Fruit fly (Drosophila melanogaster) whole organism, embryonic: ENCODE results near the gene Dis3.

Experiments used
- Ada2b ChIP-seq: fragments of 200-800 bp; sonication (Bioruptor generic); IDR thresholded peaks from 2 replicates; pipeline ENCODE4 v1.3.6; 2022; ENCODE audit warnings: missing biosample characterization, missing genetic modification characterization
- Adf1 ChIP-seq: fragments of 200-800 bp; sonication (Bioruptor generic); IDR thresholded peaks from 2 replicates; pipeline ENCODE4 v1.3.6; 2022; ENCODE audit warnings: missing biosample characterization, missing genetic modification characterization
- Aef1 ChIP-seq: fragments of 200-800 bp; sonication (Bioruptor generic); IDR thresholded peaks from 3 replicates; pipeline ENCODE4 v1.3.6; 2022; ENCODE audit warnings: missing biosample characterization, missing genetic modification characterization
- Atf6 ChIP-seq: fragments of 200-800 bp; sonication (Bioruptor generic); IDR thresholded peaks from 2 replicates; pipeline ENCODE4 v1.3.6; 2022; ENCODE audit warnings: missing biosample characterization, missing genetic modification characterization
- CG10543 ChIP-seq: fragments of 200-800 bp; sonication (Bioruptor generic); optimal IDR thresholded peaks from 3 replicates; lab custom pipeline; 2017; ENCODE audit warnings: missing biosample characterization, mild to moderate bottlenecking, missing genetic modification characterization, moderate library complexity
- CG10979 ChIP-seq: fragments of 200-800 bp; sonication (Bioruptor generic); optimal IDR thresholded peaks from 2 replicates; lab custom pipeline; 2018; ENCODE audit warnings: missing biosample characterization, mild to moderate bottlenecking, missing genetic modification characterization, moderate library complexity
- CG11398 ChIP-seq: fragments of 200-800 bp; sonication (Bioruptor generic); optimal IDR thresholded peaks from 2 replicates; lab custom pipeline; 2016; ENCODE audit warnings: missing biosample characterization, missing genetic modification characterization
- CG12744 ChIP-seq: fragments of 200-800 bp; sonication (Bioruptor generic); optimal IDR thresholded peaks from 2 replicates; lab custom pipeline; 2016; ENCODE audit warnings: missing biosample characterization, missing genetic modification characterization
- CG13296 ChIP-seq: fragments of 200-800 bp; sonication (Bioruptor generic); optimal IDR thresholded peaks from 3 replicates; lab custom pipeline; 2018; ENCODE audit warnings: missing biosample characterization, mild to moderate bottlenecking, missing genetic modification characterization
- CG14710 ChIP-seq: fragments of 200-800 bp; sonication (Bioruptor generic); optimal IDR thresholded peaks from 3 replicates; lab custom pipeline; 2019; ENCODE audit warnings: missing biosample characterization, mild to moderate bottlenecking, missing genetic modification characterization, moderate library complexity
- CG16815 ChIP-seq: fragments of 200-800 bp; sonication (Bioruptor generic); optimal IDR thresholded peaks from 3 replicates; lab custom pipeline; 2017; ENCODE audit warnings: missing biosample characterization, mild to moderate bottlenecking, missing genetic modification characterization
- CG1832 ChIP-seq: fragments of 200-800 bp; sonication (Bioruptor generic); optimal IDR thresholded peaks from 2 replicates; lab custom pipeline; 2017; ENCODE audit warnings: missing biosample characterization, mild to moderate bottlenecking, missing genetic modification characterization, inconsistent platforms
- CG2199 ChIP-seq: fragments of 200-800 bp; sonication (Bioruptor generic); IDR thresholded peaks from 3 replicates; pipeline ENCODE4 v1.3.6; 2022; ENCODE audit warnings: missing biosample characterization, missing genetic modification characterization
- CG32532 ChIP-seq: fragments of 200-800 bp; sonication (Bioruptor generic); IDR thresholded peaks from 2 replicates; pipeline ENCODE4 v1.3.6; 2022; ENCODE audit warnings: missing biosample characterization, missing genetic modification characterization
- CG5180 ChIP-seq: fragments of 200-800 bp; sonication (Bioruptor generic); optimal IDR thresholded peaks from 3 replicates; lab custom pipeline; 2017; ENCODE audit warnings: missing biosample characterization, missing genetic modification characterization, mild to moderate bottlenecking, moderate library complexity, missing genetic modification reagents
- CG5245 ChIP-seq: fragments of 200-800 bp; sonication (Bioruptor generic); optimal IDR thresholded peaks from 3 replicates; lab custom pipeline; 2016; ENCODE audit warnings: missing biosample characterization, missing genetic modification characterization
- CG8765 ChIP-seq: fragments of 200-800 bp; sonication (Bioruptor generic); IDR thresholded peaks from 2 replicates; pipeline ENCODE4 v1.3.6; 2022; ENCODE audit warnings: missing biosample characterization, missing genetic modification characterization
- E2f1 ChIP-seq: fragments of 200-800 bp; sonication (Bioruptor generic); IDR thresholded peaks from 2 replicates; pipeline ENCODE4 v1.3.6; 2022; ENCODE audit warnings: missing biosample characterization, missing genetic modification characterization
- HHEX ChIP-seq: fragments of 200-800 bp; sonication (Bioruptor generic); optimal IDR thresholded peaks from 3 replicates; lab custom pipeline; 2017; ENCODE audit warnings: missing biosample characterization, mild to moderate bottlenecking, missing genetic modification characterization, missing genetic modification reagents
- HmgD ChIP-seq: fragments of 200-800 bp; sonication (Bioruptor generic); optimal IDR thresholded peaks from 3 replicates; lab custom pipeline; 2016; ENCODE audit warnings: missing biosample characterization, missing genetic modification characterization
- Oaz ChIP-seq: fragments of 200-800 bp; sonication (Bioruptor generic); IDR thresholded peaks from 2 replicates; pipeline ENCODE4 v1.3.6; 2022; ENCODE audit warnings: missing biosample characterization, missing genetic modification characterization
- Opbp ChIP-seq: fragments of 200-800 bp; sonication (Bioruptor generic); IDR thresholded peaks from 3 replicates; pipeline ENCODE4 v1.3.6; 2022; ENCODE audit warnings: missing biosample characterization, missing genetic modification characterization; ENCODE audit not compliant: partially characterized antibody
- Ptx1 ChIP-seq: fragments of 200-800 bp; sonication (Bioruptor generic); IDR thresholded peaks from 2 replicates; pipeline ENCODE4 v1.3.6; 2022; ENCODE audit warnings: missing biosample characterization, missing genetic modification characterization
- Rfx ChIP-seq: fragments of 200-800 bp; sonication (Bioruptor generic); IDR thresholded peaks from 2 replicates; pipeline ENCODE4 v1.3.6; 2022; ENCODE audit warnings: missing biosample characterization, missing genetic modification characterization
- Sox102F ChIP-seq: fragments of 200-800 bp; sonication (Bioruptor generic); optimal IDR thresholded peaks from 2 replicates; lab custom pipeline; 2018; ENCODE audit warnings: missing biosample characterization, mild to moderate bottlenecking, missing genetic modification characterization, moderate library complexity
- Ssrp ChIP-seq: fragments of 200-800 bp; sonication (Bioruptor generic); optimal IDR thresholded peaks from 2 replicates; lab custom pipeline; 2018; ENCODE audit warnings: missing biosample characterization, mild to moderate bottlenecking, missing genetic modification characterization, moderate library complexity
- TFAM ChIP-seq: fragments of 200-800 bp; sonication (Bioruptor generic); optimal IDR thresholded peaks from 2 replicates; lab custom pipeline; 2017; ENCODE audit warnings: missing biosample characterization, missing genetic modification characterization, inconsistent platforms
- btn ChIP-seq: fragments of 200-800 bp; sonication (Bioruptor generic); optimal IDR thresholded peaks from 2 replicates; lab custom pipeline; 2016; ENCODE audit warnings: missing biosample characterization, missing genetic modification characterization
- chm ChIP-seq: fragments of 200-800 bp; sonication (Bioruptor generic); IDR thresholded peaks from 2 replicates; pipeline ENCODE4 v1.3.6; 2022; ENCODE audit warnings: missing biosample characterization, missing genetic modification characterization
- croc ChIP-seq: fragments of 200-800 bp; sonication (Bioruptor generic); conservative IDR thresholded peaks from 3 replicates; pipeline ENCODE4 v1.3.6; 2022; ENCODE audit warnings: missing biosample characterization, missing genetic modification characterization
- dysf ChIP-seq: fragments of 200-800 bp; sonication (Bioruptor generic); IDR thresholded peaks from 3 replicates; pipeline ENCODE4 v1.3.6; 2022; ENCODE audit warnings: missing biosample characterization, missing genetic modification characterization
- fd3F ChIP-seq: fragments of 200-800 bp; sonication (Bioruptor generic); optimal IDR thresholded peaks from 2 replicates; lab custom pipeline; 2018; ENCODE audit warnings: missing biosample characterization, mild to moderate bottlenecking, missing genetic modification characterization, moderate library complexity
- gem ChIP-seq: fragments of 200-800 bp; sonication (Bioruptor generic); optimal IDR thresholded peaks from 2 replicates; lab custom pipeline; 2019; ENCODE audit warnings: missing biosample characterization, mild to moderate bottlenecking, missing genetic modification characterization, moderate library complexity
- hb ChIP-seq: fragments of 200-800 bp; sonication (Bioruptor generic); IDR thresholded peaks from 3 replicates; pipeline ENCODE4 v1.3.6; 2022; ENCODE audit warnings: missing biosample characterization, missing genetic modification characterization; ENCODE audit not compliant: partially characterized antibody
- her ChIP-seq: fragments of 200-800 bp; sonication (Bioruptor generic); optimal IDR thresholded peaks from 2 replicates; lab custom pipeline; 2016; ENCODE audit warnings: missing biosample characterization, missing genetic modification characterization
- jumu ChIP-seq: fragments of 200-800 bp; sonication (Bioruptor generic); optimal IDR thresholded peaks from 3 replicates; lab custom pipeline; 2016; ENCODE audit warnings: missing biosample characterization, missing genetic modification characterization
- klu ChIP-seq: fragments of 200-800 bp; sonication (Bioruptor generic); IDR thresholded peaks from 2 replicates; pipeline ENCODE4 v1.3.6; 2022; ENCODE audit warnings: missing biosample characterization, missing genetic modification characterization
- lbe ChIP-seq: fragments of 200-800 bp; sonication (Bioruptor generic); optimal IDR thresholded peaks from 2 replicates; lab custom pipeline; 2016; ENCODE audit warnings: missing biosample characterization, mild to moderate bottlenecking, missing genetic modification characterization
- lilli ChIP-seq: fragments of 200-800 bp; sonication (Bioruptor generic); optimal IDR thresholded peaks from 3 replicates; lab custom pipeline; 2016; ENCODE audit warnings: missing biosample characterization, missing genetic modification characterization
- phol ChIP-seq: fragments of 200-800 bp; sonication (Bioruptor generic); optimal IDR thresholded peaks from 3 replicates; lab custom pipeline; 2018; ENCODE audit warnings: missing biosample characterization, mild to moderate bottlenecking, missing genetic modification characterization, moderate library complexity
- prd ChIP-seq, 3 experiments: fragments of >200 bp in 2 of 3; fragments of 200-800 bp in 1 of 3; sonication (Bioruptor generic) in 1 of 3; optimal IDR thresholded peaks in 2 of 3; IDR thresholded peaks in 1 of 3; 2 replicates in 2 of 3; 3 replicates in 1 of 3; pipeline versions ENCODE4 v1.3.6 to Lab custom; 2017 to 2022; ENCODE audit warnings: missing biosample characterization in 1 of 3, missing genetic modification characterization in 1 of 3
- row ChIP-seq: fragments of 200-800 bp; sonication (Bioruptor generic); IDR thresholded peaks from 3 replicates; pipeline ENCODE4 v1.3.6; 2022; ENCODE audit warnings: missing biosample characterization, missing genetic modification characterization
- shn ChIP-seq: fragments of 200-800 bp; sonication (Bioruptor generic); optimal IDR thresholded peaks from 3 replicates; lab custom pipeline; 2016; ENCODE audit warnings: missing biosample characterization, missing genetic modification characterization
- slou ChIP-seq: fragments of 200-800 bp; sonication (Bioruptor generic); optimal IDR thresholded peaks from 3 replicates; lab custom pipeline; 2016; ENCODE audit warnings: missing biosample characterization, missing genetic modification characterization
- sqz ChIP-seq: fragments of 200-800 bp; sonication (Bioruptor generic); optimal IDR thresholded peaks from 3 replicates; lab custom pipeline; 2018; ENCODE audit warnings: missing biosample characterization, mild to moderate bottlenecking, missing genetic modification characterization
- ssp ChIP-seq: fragments of 200-800 bp; sonication (Bioruptor generic); IDR thresholded peaks from 2 replicates; pipeline ENCODE4 v1.3.6; 2022; ENCODE audit warnings: missing biosample characterization, missing genetic modification characterization
- tap ChIP-seq: fragments of 200-800 bp; optimal IDR thresholded peaks from 3 replicates; lab custom pipeline; 2019; ENCODE audit warnings: missing biosample characterization, mild to moderate bottlenecking, missing genetic modification characterization, moderate library complexity
- ttk ChIP-seq: fragments of 200-800 bp; sonication (Bioruptor generic); IDR thresholded peaks from 2 replicates; pipeline ENCODE4 v2.1.2; 2022; ENCODE audit warnings: missing biosample characterization, missing genetic modification characterization
- twi ChIP-seq: fragments of 200-800 bp; optimal IDR thresholded peaks from 2 replicates; lab custom pipeline; 2019; ENCODE audit warnings: missing biosample characterization, mild to moderate bottlenecking, missing genetic modification characterization, moderate library complexity
- vvl ChIP-seq: fragments of 200-800 bp; sonication (Bioruptor generic); IDR thresholded peaks from 2 replicates; pipeline ENCODE4 v1.3.6; 2022; ENCODE audit warnings: missing biosample characterization, missing genetic modification characterization
- yki ChIP-seq: fragments of >200 bp; optimal IDR thresholded peaks from 3 replicates; lab custom pipeline; 2018
- z ChIP-seq: fragments of 200-800 bp; sonication (Bioruptor generic); IDR thresholded peaks from 3 replicates; pipeline ENCODE4 v1.3.6; 2022; ENCODE audit warnings: missing biosample characterization, missing genetic modification characterization

Dis3 gene

DNA sequence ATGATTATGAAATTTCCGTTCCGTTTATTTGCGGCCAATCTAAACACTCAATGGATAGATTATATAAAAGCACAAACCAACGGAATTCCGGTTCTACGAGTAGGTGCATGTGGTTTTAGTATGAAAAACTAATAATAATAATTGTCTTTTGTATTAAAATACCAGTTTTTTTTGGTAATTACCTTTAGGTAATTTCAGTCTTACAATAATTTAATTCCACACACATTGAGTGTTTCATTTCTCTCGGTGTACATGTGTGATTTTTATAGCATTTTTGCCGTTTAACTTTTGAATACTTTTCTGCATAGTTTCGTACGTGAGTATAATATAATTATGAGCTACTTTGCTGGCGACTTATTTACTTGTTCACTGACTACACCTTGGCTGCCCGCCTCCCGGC, 30.2 kb upstream of the Dis3 start (continued):
- no peak for TF ChIP-seq CG12744 (GFP tag; lab: Kevin White, UChicago)
- no peak for TF ChIP-seq CG5180 (GFP tag; lab: Kevin White, UChicago)
- TF ChIP-seq CG13296, result no peak
- TF ChIP-seq Opbp (GFP tag; lab: Robert Waterston, UW), result no peak
- no peak for TF ChIP-seq yki (lab: Kevin White, UChicago)
- 0 out of 2 replicates have a peak, but pooled peaks have one; percentile 11 for TF ChIP-seq Atf6 (GFP tag; lab: Robert Waterston, UW)
- no peak for TF ChIP-seq HmgD
- TF ChIP-seq HHEX (GFP tag; lab: Kevin White, UChicago), result no peak
- peak; percentile 45 for TF ChIP-seq Ada2b (GFP tag; lab: Robert Waterston, UW)
- TF ChIP-seq klu (GFP tag; lab: Robert Waterston, UW), result no peak
- TF ChIP-seq lilli (GFP tag; lab: Kevin White, UChicago), result no peak
- no peak for TF ChIP-seq CG16815 (GFP tag; lab: Kevin White, UChicago)
- peak; percentile 56; the same call in 2 of the 3 replicates for TF ChIP-seq row
- no peak for TF ChIP-seq tap
- TF ChIP-seq prd (optimal IDR thresholded peaks at IDR 0.05; lab: Kevin White, UChicago), result no peak
- TF ChIP-seq prd (GFP tag; IDR thresholded peaks at IDR 0.05; lab: Robert Waterston, UW), result peak; percentile 30; the same call in 1 of the 3 replicates
- no peak for TF ChIP-seq CG10979 (tag; lab: Kevin White, UChicago)
- TF ChIP-seq chm (GFP tag; lab: Robert Waterston, UW), result no peak
- TF ChIP-seq jumu (GFP tag; lab: Kevin White, UChicago), result no peak
- no peak for TF ChIP-seq CG14710 (tag; lab: Kevin White, UChicago)
- no peak for TF ChIP-seq CG8765 (GFP tag; lab: Robert Waterston, UW)
- no peak for TF ChIP-seq Adf1 (GFP tag; lab: Robert Waterston, UW)
- TF ChIP-seq lbe (GFP tag; lab: Kevin White, UChicago), result no peak
- no peak for TF ChIP-seq Oaz (GFP tag; lab: Robert Waterston, UW)
- TF ChIP-seq E2f1, result peak; percentile 16; the same call in 1 of the 2 replicates
- no peak for TF ChIP-seq gem (tag; lab: Kevin White, UChicago)
- TF ChIP-seq z (GFP tag; lab: Robert Waterston, UW), result no peak
- no peak for TF ChIP-seq CG2199 (GFP tag; lab: Robert Waterston, UW)
- TF ChIP-seq dysf, result no peak
- no peak for TF ChIP-seq TFAM (GFP tag; lab: Kevin White, UChicago)
- no peak for TF ChIP-seq Ssrp (tag; lab: Kevin White, UChicago)
- peak; percentile 36; the same call in 1 of the 2 replicates for TF ChIP-seq Ptx1 (GFP tag; lab: Robert Waterston, UW)
- TF ChIP-seq slou, result peak; percentile 9
- no peak for TF ChIP-seq her
- TF ChIP-seq sqz (GFP tag; lab: Kevin White, UChicago), result no peak
- no peak for TF ChIP-seq fd3F (GFP tag; lab: Kevin White, UChicago)
- peak; percentile 30; the same call in 1 of the 2 replicates for TF ChIP-seq vvl (GFP tag; lab: Robert Waterston, UW)
- TF ChIP-seq shn (GFP tag; lab: Kevin White, UChicago), result no peak
- TF ChIP-seq CG1832 (GFP tag; lab: Kevin White, UChicago), result no peak
- TF ChIP-seq ssp (GFP tag; lab: Robert Waterston, UW), result no peak
- TF ChIP-seq CG32532, result no peak
- TF ChIP-seq croc (GFP tag; lab: Robert Waterston, UW), result no peak
- TF ChIP-seq Rfx, result no peak
- TF ChIP-seq ttk (GFP tag; lab: Robert Waterston, UW), result no peak
- TF ChIP-seq hb (GFP tag; lab: Robert Waterston, UW), result no peak
- no peak for TF ChIP-seq CG5245 (GFP tag; lab: Kevin White, UChicago)
- TF ChIP-seq Aef1 (GFP tag; lab: Robert Waterston, UW), result no peak
- TF ChIP-seq phol (tag; lab: Kevin White, UChicago), result peak; percentile 11
- no peak for TF ChIP-seq CG10543 (GFP tag; lab: Kevin White, UChicago)
- no peak for TF ChIP-seq Sox102F
- no peak for TF ChIP-seq CG11398
- no peak for TF ChIP-seq twi (tag; lab: Kevin White, UChicago)
- no peak for TF ChIP-seq btn (GFP tag; lab: Kevin White, UChicago)
